Fruit fly (Drosophila melanogaster): Measurements from ENCODE around the gene CG33095.

The CG33095 gene

dm6 chr3R:25097486-25097885 lies at the start of gene CG33095, which contains the start of gene CG33096:
TSS of gene CG33095 (plus strand) at chr3R:25097672.
TSS of gene CG33096 (plus strand) at chr3R:25097672.
- TF ChIP-seq noc (tag; optimal IDR thresholded peaks at IDR 0.05), result no peak

dm6 chr3R:25049383-25049741 lies 48.1 kb upstream of the CG33095 start, which contains the start of gene CG11791:
TSS of gene CG11791 (plus strand) at chr3R:25049616.
- no peak for TF ChIP-seq noc (tag; optimal IDR thresholded peaks at IDR 0.05)

- TF ChIP-seq noc (tag; optimal IDR thresholded peaks at IDR 0.05), result peak; percentile 58
These were observed 47.5 kb upstream of the CG33095 start for dm6 chr3R:25049742-25050517.

dm6 chr3R:25050649-25051048 lies 46.8 kb upstream of the CG33095 start:
- TF ChIP-seq noc (tag; optimal IDR thresholded peaks at IDR 0.05), result no peak

- TF ChIP-seq noc (tag; optimal IDR thresholded peaks at IDR 0.05), result peak; percentile 46
These were observed 45.9 kb upstream of the CG33095 start for dm6 chr3R:25051441-25052097.

dm6 chr3R:25054451-25055188 lies 42.9 kb upstream of the CG33095 start, which contains the start of gene CG31109:
TSS of gene CG31109 (minus strand) at chr3R:25054653.
- TF ChIP-seq noc (tag; optimal IDR thresholded peaks at IDR 0.05), result peak; percentile 20

dm6 chr3R:25056016-25056415 lies 41.5 kb upstream of the CG33095 start, which contains the start of the genes CG31111 and stac:
TSS of gene CG31111 (minus strand) at chr3R:25056177.
TSS of gene stac (plus strand) at chr3R:25056286.
- TF ChIP-seq noc (tag; optimal IDR thresholded peaks at IDR 0.05), result no peak

- TF ChIP-seq noc (tag; optimal IDR thresholded peaks at IDR 0.05), result no peak
These were observed 40.8 kb upstream of the CG33095 start for dm6 chr3R:25056488-25057157.

- TF ChIP-seq noc (tag; optimal IDR thresholded peaks at IDR 0.05), result no peak
These were observed 37.0 kb upstream of the CG33095 start for dm6 chr3R:25060462-25060861.

dm6 chr3R:25064907-25065841 lies 32.3 kb upstream of the CG33095 start, which contains the start of the genes veli and PQBP1:
TSS of gene veli (minus strand) at chr3R:25065591.
TSS of gene PQBP1 (plus strand) at chr3R:25065791.
- TF ChIP-seq noc (tag; optimal IDR thresholded peaks at IDR 0.05), result no peak

- no peak for TF ChIP-seq noc (tag; optimal IDR thresholded peaks at IDR 0.05)
These were observed 30.6 kb upstream of the CG33095 start for dm6 chr3R:25066856-25067255.

dm6 chr3R:25069569-25069968 lies 27.9 kb upstream of the CG33095 start, which contains the start of the genes Stt3B and CG11839:
TSS of gene Stt3B (minus strand) at chr3R:25069637.
TSS of gene CG11839 (plus strand) at chr3R:25069927.
- no peak for TF ChIP-seq noc (tag; optimal IDR thresholded peaks at IDR 0.05)

- TF ChIP-seq noc (tag; optimal IDR thresholded peaks at IDR 0.05), result no peak
These were observed 26.6 kb upstream of the CG33095 start, which contains the start of gene CG11836 for dm6 chr3R:25070871-25071270. TSS of gene CG11836 (plus strand) at chr3R:25071126.

- TF ChIP-seq noc (tag; optimal IDR thresholded peaks at IDR 0.05), result no peak
These were observed 22.9 kb upstream of the CG33095 start, which contains the start of the genes shams and CG11920 for dm6 chr3R:25074558-25074964. TSS of gene shams (minus strand) at chr3R:25074607. TSS of gene CG11920 (plus strand) at chr3R:25074877.
